Worm (Caenorhabditis elegans) whole organism, L4/young adult: Measurements from ENCODE around the gene F01F1.3.

Experiments
- W03F9.2 ChIP-seq: fragments of 150-350 bp; optimal IDR thresholded peaks from 2 replicates; lab custom pipeline; 2014; ENCODE audit warnings: missing biosample characterization, missing genetic modification characterization
- dao-5 ChIP-seq: sonication (generic microtip); optimal IDR thresholded peaks from 2 replicates; lab custom pipeline; 2016; ENCODE audit warnings: missing genotype, missing genetic modification characterization, moderate library complexity, missing compliant biosample characterization
- him-1 ChIP-seq: sonication (generic microtip); optimal IDR thresholded peaks from 2 replicates; lab custom pipeline; 2016; ENCODE audit warnings: missing genotype, missing genetic modification reagents, missing genetic modification characterization, missing compliant biosample characterization

Gene F01F1.3

DNA sequence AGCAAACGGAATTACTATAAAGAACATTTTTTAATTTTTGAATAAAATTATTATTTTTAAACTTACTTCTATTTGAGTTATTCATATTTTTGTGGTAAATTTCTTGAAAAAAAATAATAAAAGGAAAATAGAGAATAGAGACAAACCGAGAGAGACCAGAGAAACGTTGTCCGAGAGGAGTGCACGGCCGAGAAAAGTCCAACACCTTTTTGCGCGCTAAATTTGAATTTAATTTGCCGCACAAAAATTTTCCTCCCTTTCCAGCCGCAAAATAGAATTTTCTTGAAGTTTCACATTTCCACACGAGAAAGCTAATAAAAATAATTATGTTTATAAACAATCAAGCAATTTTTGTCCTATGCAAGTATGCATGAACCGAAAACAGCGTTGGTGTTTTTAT lies at the start of gene F01F1.3, which contains the start of gene F01F1.11:
Gene F01F1.3 (plus strand): TSS at position 179 of the 400 bp plus-strand sequence.
Gene F01F1.11 (minus strand): TSS at position 118 of the 400 bp plus-strand sequence.
- TF ChIP-seq W03F9.2: peak; percentile 69
- TF ChIP-seq him-1 (tag; lab: Kevin White, UChicago): no peak

DNA sequence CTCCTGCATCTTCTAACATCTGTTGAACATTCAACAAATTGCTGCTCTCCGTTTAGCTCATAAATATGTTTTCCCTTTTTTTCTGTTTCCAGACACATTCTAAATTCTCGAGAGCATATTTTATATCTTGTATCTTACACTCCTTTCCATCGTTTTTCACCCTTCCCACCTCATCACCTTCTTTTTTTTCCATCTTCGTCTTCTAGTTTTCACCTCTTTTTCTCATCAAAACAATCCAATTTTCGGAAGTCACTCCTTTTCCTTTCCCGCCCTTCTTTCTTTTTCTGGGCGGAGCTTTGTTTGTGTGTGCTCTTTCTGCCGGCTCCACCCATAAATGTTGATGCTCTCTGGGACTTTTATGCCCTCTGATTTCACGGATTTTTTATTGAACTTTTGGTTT lies 48.9 kb upstream of the F01F1.3 start:
- TF ChIP-seq dao-5 (tag; lab: Kevin White, UChicago) (no peak), W03F9.2 (no peak), him-1 (tag; lab: Kevin White, UChicago) (no peak)

DNA sequence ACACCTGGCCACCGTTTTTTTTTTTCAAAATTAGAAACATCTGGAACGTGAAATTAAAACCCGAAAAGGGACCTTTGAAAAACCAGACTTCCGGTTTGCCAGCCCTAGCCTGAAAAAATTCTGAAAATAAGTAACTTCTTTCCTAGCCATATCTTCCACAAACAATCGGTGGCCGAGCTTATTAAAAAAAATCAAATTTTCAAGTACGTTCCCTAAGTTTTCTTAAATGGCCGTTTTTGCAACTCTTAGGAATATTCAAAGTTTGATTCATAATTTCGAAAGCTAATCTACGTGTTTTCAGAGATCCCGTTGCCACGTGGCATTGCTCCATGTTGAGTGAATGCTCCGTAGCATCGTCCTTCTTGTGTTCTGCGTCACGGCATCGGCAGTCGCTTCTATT lies 48.1 kb upstream of the F01F1.3 start, which contains the start of gene R12B2.8:
Gene R12B2.8 (plus strand): TSS at position 301 of the 400 bp plus-strand sequence.
- no peak for TF ChIP-seq him-1 (tag; lab: Kevin White, UChicago)
- TF ChIP-seq W03F9.2: no peak
- TF ChIP-seq dao-5 (tag; lab: Kevin White, UChicago): no peak

DNA sequence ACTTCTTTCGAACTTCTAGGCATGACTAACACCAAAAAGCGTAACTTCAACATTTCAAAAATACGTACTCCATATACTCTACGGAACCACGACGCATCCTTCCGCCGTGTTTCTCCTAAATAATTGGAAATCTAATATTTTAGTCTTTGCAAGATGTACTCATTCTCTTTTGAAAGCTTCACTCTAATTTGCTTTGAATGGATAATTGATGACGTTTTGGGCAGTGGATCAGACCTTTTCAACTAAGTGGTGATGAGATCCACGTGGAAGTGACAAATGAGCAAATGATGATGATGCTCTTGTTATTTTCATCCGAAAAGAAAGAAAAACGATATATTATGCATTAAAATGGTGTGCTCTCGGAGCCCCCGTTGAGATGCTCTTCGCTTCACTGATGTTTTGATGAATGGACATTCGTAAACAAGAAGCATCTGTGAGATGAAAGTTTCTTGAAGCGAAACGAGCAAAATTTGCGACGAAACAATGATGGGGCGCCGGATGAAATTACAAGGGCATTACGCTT lies 47.2 kb upstream of the F01F1.3 start:
- TF ChIP-seq dao-5 (tag; lab: Kevin White, UChicago): no peak

DNA sequence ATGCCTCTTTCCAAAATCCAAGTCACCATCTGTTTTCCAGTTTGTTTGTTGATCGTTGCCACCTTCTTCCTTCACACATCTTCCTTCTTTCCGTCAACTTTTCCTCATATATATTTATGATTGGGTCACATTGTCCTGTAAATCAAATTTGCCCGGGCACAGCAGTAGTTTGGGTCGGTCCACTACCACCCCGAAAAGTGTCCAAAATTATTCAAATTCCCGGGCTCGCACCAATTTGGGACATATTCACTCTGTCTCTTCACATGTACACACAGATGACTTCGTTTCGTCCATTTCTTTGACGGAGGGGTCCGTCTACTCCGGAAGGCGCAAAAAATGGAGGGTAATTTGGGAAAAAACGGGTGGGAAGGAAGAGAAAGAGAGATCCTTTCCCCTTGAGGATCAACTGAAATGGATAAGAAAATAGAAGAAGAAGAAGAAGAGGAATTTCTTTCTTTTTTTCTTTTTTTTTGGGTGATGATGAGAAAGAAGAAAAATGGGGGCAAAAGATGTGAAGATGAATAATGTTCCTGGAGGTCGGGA lies 44.8 kb upstream of the F01F1.3 start:
- TF ChIP-seq him-1 (tag; lab: Kevin White, UChicago): peak; percentile 39
- no peak for TF ChIP-seq dao-5 (tag; lab: Kevin White, UChicago)
- no peak for TF ChIP-seq W03F9.2

DNA sequence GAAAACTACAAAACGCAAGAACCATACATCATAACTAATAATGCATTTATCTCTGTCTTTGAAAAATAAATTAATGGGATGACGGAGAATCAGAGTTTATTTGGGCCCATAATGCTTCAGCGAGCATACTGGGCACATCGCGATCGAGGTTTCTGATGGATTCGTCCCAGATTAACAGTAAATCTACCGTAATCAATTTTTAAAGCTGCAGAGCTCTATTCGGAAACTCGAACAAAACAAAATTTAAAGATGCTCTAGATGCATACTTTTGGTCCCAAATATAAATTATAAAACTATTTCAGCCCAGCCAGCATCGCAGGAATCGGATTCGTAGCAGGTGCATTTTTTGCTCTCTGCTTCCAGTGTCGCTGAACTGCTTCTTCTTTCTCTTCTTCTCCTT lies 43.7 kb upstream of the F01F1.3 start:
- no peak for TF ChIP-seq dao-5 (tag; lab: Kevin White, UChicago)
- TF ChIP-seq him-1 (tag; lab: Kevin White, UChicago): no peak
- no peak for TF ChIP-seq W03F9.2

DNA sequence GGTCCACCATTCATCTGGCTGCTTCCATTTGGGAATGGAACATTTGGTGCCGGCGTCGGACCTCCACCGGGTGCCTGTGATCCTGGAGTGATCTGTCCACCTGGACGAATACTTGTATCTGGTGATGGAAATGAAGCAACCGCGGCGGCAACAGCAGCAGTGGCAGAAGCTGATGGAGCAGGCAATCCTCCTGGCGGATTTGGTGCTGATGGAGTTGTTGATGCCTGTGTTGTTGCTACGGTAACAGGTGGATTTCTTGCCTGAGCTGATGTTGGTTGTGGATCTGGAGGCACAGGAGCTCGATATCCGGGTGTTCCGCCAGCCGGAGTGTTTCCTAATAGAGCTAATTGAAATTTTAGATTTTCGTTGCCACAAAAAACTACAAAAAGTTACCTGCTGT lies 39.3 kb upstream of the F01F1.3 start:
- no peak for TF ChIP-seq him-1 (tag; lab: Kevin White, UChicago)
- TF ChIP-seq dao-5 (tag; lab: Kevin White, UChicago): no peak
- no peak for TF ChIP-seq W03F9.2

DNA sequence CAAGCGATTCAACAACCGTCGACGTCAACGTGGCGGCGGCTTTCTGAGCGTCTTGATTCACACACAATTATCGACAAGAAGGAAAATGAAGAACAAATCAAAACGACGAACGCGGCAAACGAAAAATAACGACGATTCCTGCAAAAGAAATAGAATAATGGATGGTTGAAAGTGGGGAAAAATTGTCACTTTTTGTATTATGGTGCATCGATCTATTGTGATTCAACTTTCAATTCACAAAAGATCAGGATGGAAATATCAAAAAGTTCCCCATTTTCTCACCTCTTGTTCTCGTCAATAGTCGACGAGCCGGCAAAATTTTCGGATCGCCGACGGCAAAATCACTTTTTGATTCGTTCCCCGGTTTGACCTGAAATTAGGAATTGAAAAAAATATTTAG lies 38.4 kb upstream of the F01F1.3 start, which contains the start of the genes R12B2.13 and mdt-15:
Gene R12B2.13 (minus strand): TSS at position 101 of the 400 bp plus-strand sequence.
Gene mdt-15 (minus strand): TSS at position 376 of the 400 bp plus-strand sequence.
- TF ChIP-seq him-1 (tag; lab: Kevin White, UChicago) (no peak), dao-5 (tag; lab: Kevin White, UChicago) (no peak), W03F9.2 (no peak)

DNA sequence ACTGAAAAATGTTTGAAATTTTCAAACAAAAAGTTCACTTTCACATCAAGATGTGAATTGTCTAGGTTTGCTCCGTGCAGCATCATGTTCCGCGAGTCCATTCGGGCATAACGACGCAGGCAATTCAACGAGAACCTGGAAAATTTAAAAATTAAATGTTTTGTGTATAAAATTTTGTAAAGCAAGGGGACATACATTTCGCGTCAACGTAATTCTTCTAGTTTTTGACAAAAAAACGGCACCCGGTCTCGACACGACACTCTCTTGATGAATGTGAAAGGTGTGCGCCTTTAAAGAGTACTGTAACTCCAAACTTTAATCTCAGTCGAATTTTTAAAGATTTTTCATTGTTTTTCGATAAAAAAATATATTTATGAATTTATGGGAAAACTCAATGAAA lies 37.7 kb upstream of the F01F1.3 start, which contains the start of gene R12B2.6:
Gene R12B2.6 (minus strand): TSS at position 101 of the 400 bp plus-strand sequence.
- TF ChIP-seq him-1 (tag; lab: Kevin White, UChicago) (no peak), dao-5 (tag; lab: Kevin White, UChicago) (no peak), W03F9.2 (no peak)

DNA sequence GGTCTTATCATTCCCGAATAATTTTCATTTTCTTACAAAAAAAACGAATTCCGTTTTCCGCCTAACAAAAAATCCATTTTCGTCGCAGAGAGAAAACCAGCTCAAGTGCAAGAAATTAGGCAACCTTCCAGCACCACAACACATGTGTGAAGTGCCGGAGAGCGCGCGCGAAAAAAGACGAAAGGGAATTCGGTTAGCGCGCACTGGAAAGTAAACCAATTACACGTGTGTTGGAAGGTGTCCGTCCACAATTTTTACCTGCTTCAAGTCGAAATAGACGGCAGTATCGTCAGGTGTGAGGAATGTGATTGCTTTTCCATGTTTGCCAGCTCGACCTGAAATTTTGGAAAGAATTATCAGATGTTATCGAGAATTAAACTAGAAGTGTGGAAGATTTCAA lies 37.1 kb upstream of the F01F1.3 start:
- TF ChIP-seq dao-5 (tag; lab: Kevin White, UChicago) (no peak), W03F9.2 (no peak), him-1 (tag; lab: Kevin White, UChicago) (no peak)

DNA sequence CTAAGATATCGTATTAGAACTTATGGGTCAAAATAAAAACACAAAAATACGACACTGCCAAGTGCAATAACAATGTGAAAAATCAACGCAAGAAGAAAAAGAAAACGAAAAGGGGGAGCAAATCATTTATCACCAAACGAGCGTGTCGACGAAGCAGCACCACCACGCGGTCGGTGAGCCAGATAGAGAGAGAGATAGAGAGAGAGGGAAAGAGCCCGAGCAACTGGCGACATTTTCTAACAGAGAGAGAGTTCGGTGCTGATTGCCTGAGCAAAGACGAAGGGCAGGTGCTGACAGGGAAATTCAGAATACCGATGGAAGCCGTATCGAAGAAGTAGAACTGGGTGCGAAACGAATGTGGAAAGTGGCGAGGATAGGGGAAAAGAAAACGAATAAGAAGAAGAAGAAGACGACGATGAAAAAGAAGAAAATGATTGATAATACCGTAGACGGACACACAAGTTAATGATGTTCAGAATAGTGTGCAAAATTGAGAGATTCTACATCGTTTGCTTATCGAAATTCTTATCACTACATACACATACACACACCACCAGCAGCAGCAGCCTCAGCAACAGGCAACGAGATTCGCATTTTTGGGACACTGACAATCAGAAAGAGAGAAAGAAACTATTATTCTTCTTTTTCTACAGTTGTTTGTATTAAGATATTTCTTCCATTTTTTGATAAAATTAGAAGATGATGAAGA lies 36.4 kb upstream of the F01F1.3 start:
- TF ChIP-seq him-1 (tag; lab: Kevin White, UChicago) (no peak), W03F9.2 (no peak), dao-5 (tag; lab: Kevin White, UChicago) (no peak)

DNA sequence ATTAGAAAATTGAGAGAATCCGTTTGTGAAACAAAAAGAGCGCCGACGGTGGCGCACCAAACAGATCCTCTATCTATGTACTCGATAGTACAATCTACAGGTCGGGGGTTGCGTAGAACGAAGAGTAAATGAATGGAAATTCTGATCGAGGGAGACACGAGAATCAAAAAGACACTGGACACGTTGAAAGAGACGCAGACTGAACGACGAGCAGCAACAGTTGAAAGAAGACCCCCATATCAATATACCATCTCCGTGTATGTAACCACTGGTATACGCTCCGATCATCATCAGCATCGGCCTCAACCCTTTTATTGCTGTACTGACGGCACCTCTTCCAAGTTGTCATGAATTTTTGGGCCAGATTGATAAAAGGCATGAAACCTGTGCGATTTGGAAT lies 35.5 kb upstream of the F01F1.3 start:
- no peak for TF ChIP-seq him-1 (tag; lab: Kevin White, UChicago)
- TF ChIP-seq W03F9.2: no peak
- no peak for TF ChIP-seq dao-5 (tag; lab: Kevin White, UChicago)

DNA sequence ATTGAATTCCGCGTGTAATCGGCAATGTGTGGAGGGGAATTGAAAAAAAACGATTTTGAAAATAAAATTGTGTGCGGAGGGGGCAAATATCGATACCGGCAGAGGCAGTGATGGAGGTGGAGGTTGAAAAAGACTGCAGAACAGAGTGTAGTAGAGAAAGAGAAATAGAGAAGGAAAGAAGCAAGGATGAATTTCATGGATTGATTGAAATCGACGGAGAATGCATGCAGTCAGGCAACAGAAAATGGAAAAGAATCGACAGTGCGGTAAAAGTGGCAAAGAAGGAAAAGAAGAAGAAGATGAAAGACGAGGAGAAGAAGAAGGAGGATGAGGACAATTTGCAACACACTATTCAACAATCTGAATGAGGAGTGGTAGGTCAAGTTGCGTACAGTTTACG lies 34.9 kb upstream of the F01F1.3 start, which contains the start of gene W04D12.1:
Gene W04D12.1 (plus strand): TSS at position 111 of the 400 bp plus-strand sequence.
- no peak for TF ChIP-seq dao-5 (tag; lab: Kevin White, UChicago)
